Fruit fly (Drosophila melanogaster) whole organism, wandering third instar larva: ENCODE results near the gene CG44044.

Experiments
- Rel ChIP-seq, 2 experiments: fragments of 200-800 bp; sonication (Bioruptor generic) in 1 of 2; optimal IDR thresholded peaks; 2 replicates in 1 of 2; 3 replicates in 1 of 2; lab custom pipeline; 2016 to 2019; ENCODE audit warnings: mild to moderate bottlenecking in 2 of 2, missing biosample characterization in 2 of 2, missing genetic modification characterization in 2 of 2, moderate library complexity in 1 of 2
- Sp1 ChIP-seq: fragments of 200-800 bp; sonication (Bioruptor generic); optimal IDR thresholded peaks from 3 replicates; lab custom pipeline; 2019; ENCODE audit warnings: missing biosample characterization, mild to moderate bottlenecking, missing genetic modification characterization, moderate library complexity
- br ChIP-seq: fragments of 200-800 bp; sonication (Bioruptor generic); optimal IDR thresholded peaks from 2 replicates; lab custom pipeline; 2016; ENCODE audit warnings: missing biosample characterization, missing genetic modification characterization
- jim ChIP-seq: fragments of 175-275, 200-325 bp; sonication (Bioruptor generic); optimal IDR thresholded peaks from 2 replicates; lab custom pipeline; 2016; ENCODE audit warnings: missing biosample characterization, mild to moderate bottlenecking, missing genetic modification characterization

- no peak for TF ChIP-seq jim
- TF ChIP-seq Rel (GFP tag; optimal IDR thresholded peaks at IDR 0.05; lab: Kevin White, UChicago), result no peak
- TF ChIP-seq Rel (tag; optimal IDR thresholded peaks at IDR 0.05; lab: Kevin White, UChicago), result no peak
- no peak for TF ChIP-seq br (GFP tag; lab: Kevin White, UChicago)
- TF ChIP-seq Sp1 (GFP tag; lab: Kevin White, UChicago), result no peak
These were observed at the start of gene CG44044 for dm6 chr3R:16321538-16321937.
